Worm (Caenorhabditis elegans): ENCODE measurements around the gene gmap-3.

ce11 chrX:12928753-12929152, 12.0 kb downstream of the gmap-3 start:
- TF ChIP-seq set-16 (GFP tag; IDR thresholded peaks at IDR 0.05) (no peak), R02D3.7 (tag; optimal IDR thresholded peaks at IDR 0.05) (no peak), ztf-11 (tag; optimal IDR thresholded peaks at IDR 0.05) (no peak), nhr-11 (tag; optimal IDR thresholded peaks at IDR 0.05) (no peak), nhr-237 (tag; optimal IDR thresholded peaks at IDR 0.05) (no peak), F10B5.3 (tag; optimal IDR thresholded peaks at IDR 0.05) (no peak), daf-16 (GFP tag; optimal IDR thresholded peaks at IDR 0.05) (no peak), daf-16 (tag; optimal IDR thresholded peaks at IDR 0.05) (no peak), Y5F2A.4 (GFP tag; optimal IDR thresholded peaks at IDR 0.05) (no peak), nhr-10 (tag; optimal IDR thresholded peaks at IDR 0.05) (no peak), dmd-6 (GFP tag; IDR thresholded peaks at IDR 0.05) (no peak), hmg-1.1 (GFP tag; IDR thresholded peaks at IDR 0.05) (no peak), dpl-1 (GFP tag; optimal IDR thresholded peaks at IDR 0.05) (no peak)
